Worm (Caenorhabditis elegans): ENCODE measurements around the gene ZC239.21.

DNA sequence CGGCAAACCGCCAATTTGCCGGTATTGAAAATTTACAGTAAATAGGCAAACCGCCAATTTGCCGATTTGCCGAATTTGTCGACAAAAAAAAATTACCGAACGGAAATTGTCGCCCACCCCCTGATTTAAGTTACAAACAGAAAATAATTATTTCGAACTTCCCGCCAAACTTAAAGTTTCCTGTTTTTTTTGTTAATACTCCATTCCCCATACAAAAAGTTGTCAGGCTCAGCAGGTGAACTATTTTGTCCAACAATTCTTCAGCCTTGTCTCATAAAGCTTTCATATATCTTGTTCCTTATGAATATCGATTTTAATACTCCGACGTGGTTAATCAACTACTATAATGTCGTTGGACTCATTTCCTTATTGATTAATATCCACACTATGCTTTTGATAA, 3.3 kb upstream of the ZC239.21 start, which contains the start of gene sri-50:
- TF ChIP-seq med-1 (GFP tag; optimal IDR thresholded peaks at IDR 0.05; ENCODE audit: insufficient read depth) (no peak), ztf-23 (GFP tag; IDR thresholded peaks at IDR 0.05) (no peak), cog-1 (tag; optimal IDR thresholded peaks at IDR 0.05) (no peak)

Data from whole organism, midembryonic.